Fruit fly (Drosophila melanogaster): ENCODE measurements around the gene Decay.

DNA sequence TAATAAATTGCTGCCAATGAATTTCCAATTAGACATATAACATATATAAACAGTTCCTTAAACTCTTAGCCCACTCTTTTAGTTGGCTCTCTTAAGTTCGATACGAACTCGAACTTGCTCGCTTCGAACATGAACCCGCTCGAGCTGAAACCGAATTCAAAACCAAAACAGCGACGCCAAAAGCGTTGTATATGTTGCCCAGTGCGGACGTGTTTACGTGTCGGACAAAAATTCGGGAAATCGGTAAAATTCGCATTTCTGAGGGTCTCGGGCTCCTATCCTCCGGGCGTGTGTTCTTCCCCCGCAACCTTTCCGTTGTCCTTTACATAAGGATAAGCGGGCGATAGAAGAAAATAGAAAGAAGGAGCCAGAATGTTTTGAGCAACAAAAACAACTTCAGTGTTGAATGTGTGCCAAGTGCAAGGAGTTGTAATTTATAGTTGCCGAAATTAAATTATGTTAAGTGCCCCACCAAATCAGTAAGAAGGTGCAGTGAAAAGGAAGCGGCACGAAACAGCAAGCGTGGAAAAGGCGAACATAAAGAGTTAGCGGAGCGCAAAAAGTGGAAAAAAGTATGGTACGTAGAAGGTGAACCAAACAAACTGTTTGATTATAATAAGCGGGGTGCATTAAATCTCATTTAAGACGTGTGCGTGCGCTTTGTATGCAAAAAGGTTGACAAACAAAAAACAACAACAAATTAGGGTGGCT is 1.9 kb upstream of the Decay start, which contains the start of gene CG42342:
- TF ChIP-seq CG6808 (GFP tag; optimal IDR thresholded peaks at IDR 0.05): no peak
- TF ChIP-seq CG32006 (GFP tag; optimal IDR thresholded peaks at IDR 0.05): no peak

Data from whole organism, prepupa.